Fruit fly (Drosophila melanogaster) whole organism, wandering third instar larva: Measurements from ENCODE around the gene CG10431.
A peak's percentile ranks its signal among the peaks of the same experiment; 100 is the strongest.

Experiments
- Abd-B ChIP-seq: fragments of >200 bp; optimal IDR thresholded peaks from 2 replicates; lab custom pipeline; 2017; ENCODE audit warnings: missing biosample characterization, missing genetic modification characterization
- CG32264 ChIP-seq: fragments of 200-800 bp; sonication (Bioruptor generic); optimal IDR thresholded peaks from 2 replicates; lab custom pipeline; 2016; ENCODE audit warnings: missing biosample characterization, missing genetic modification characterization
- CG9705 ChIP-seq: fragments of 200-800 bp; sonication (Bioruptor generic); optimal IDR thresholded peaks from 2 replicates; lab custom pipeline; 2018; ENCODE audit warnings: missing biosample characterization, mild to moderate bottlenecking, missing genetic modification characterization
- CrebA ChIP-seq: fragments of 200-800 bp; sonication (Bioruptor generic); optimal IDR thresholded peaks from 2 replicates; lab custom pipeline; 2016; ENCODE audit warnings: missing biosample characterization, mild to moderate bottlenecking, missing genetic modification characterization, borderline replicate concordance
- Dfd ChIP-seq: fragments of >200 bp; optimal IDR thresholded peaks from 2 replicates; lab custom pipeline; 2017; ENCODE audit warnings: missing biosample characterization, missing genetic modification characterization
- Dif ChIP-seq: fragments of 200-275, 200-300 bp; sonication (Bioruptor generic); optimal IDR thresholded peaks from 2 replicates; lab custom pipeline; 2018; ENCODE audit warnings: missing biosample characterization, missing genetic modification characterization; ENCODE audit not compliant: partially characterized antibody
- GATAd ChIP-seq: sonication (Bioruptor generic); optimal IDR thresholded peaks from 2 replicates; lab custom pipeline; 2016; ENCODE audit warnings: missing biosample characterization, missing genetic modification characterization
- HLH106 ChIP-seq: fragments of 200-800 bp; optimal IDR thresholded peaks from 3 replicates; lab custom pipeline; 2019; ENCODE audit warnings: missing biosample characterization, mild to moderate bottlenecking, missing genetic modification characterization, moderate library complexity
- Hnf4 ChIP-seq: fragments of 200-800 bp; sonication (Bioruptor generic); optimal IDR thresholded peaks from 2 replicates; lab custom pipeline; 2016; ENCODE audit warnings: missing biosample characterization, mild to moderate bottlenecking, missing genetic modification characterization
- Hr78 ChIP-seq: fragments of >200 bp; optimal IDR thresholded peaks from 2 replicates; lab custom pipeline; 2017; ENCODE audit warnings: missing biosample characterization, missing genetic modification characterization
- Hr83 ChIP-seq: fragments of 200-300 bp; sonication (Bioruptor generic); optimal IDR thresholded peaks from 2 replicates; lab custom pipeline; 2016; ENCODE audit warnings: missing biosample characterization, mild to moderate bottlenecking, missing genetic modification characterization, moderate library complexity; ENCODE audit not compliant: poor library complexity, severe bottlenecking
- Jra ChIP-seq: sonication (Bioruptor generic); optimal IDR thresholded peaks from 2 replicates; lab custom pipeline; 2016; ENCODE audit warnings: missing biosample characterization, missing genetic modification characterization
- Mio ChIP-seq: sonication (Bioruptor generic); optimal IDR thresholded peaks from 2 replicates; lab custom pipeline; 2016; ENCODE audit warnings: missing biosample characterization, missing genetic modification characterization
- N ChIP-seq: fragments of >200 bp; optimal IDR thresholded peaks from 2 replicates; lab custom pipeline; 2018; ENCODE audit warnings: missing biosample characterization, missing external identifiers, missing genetic modification characterization
- OdsH ChIP-seq: fragments of 200-800 bp; sonication (Bioruptor generic); optimal IDR thresholded peaks from 2 replicates; lab custom pipeline; 2016; ENCODE audit warnings: missing biosample characterization, mild to moderate bottlenecking, missing genetic modification characterization
- Rel ChIP-seq, 2 experiments: fragments of 200-800 bp; sonication (Bioruptor generic) in 1 of 2; optimal IDR thresholded peaks; 2 replicates in 1 of 2; 3 replicates in 1 of 2; lab custom pipeline; 2016 to 2019; ENCODE audit warnings: mild to moderate bottlenecking in 2 of 2, missing biosample characterization in 2 of 2, missing genetic modification characterization in 2 of 2, moderate library complexity in 1 of 2
- Vsx2 ChIP-seq: fragments of 200-300, 225-300 bp; sonication (Bioruptor generic); optimal IDR thresholded peaks from 2 replicates; lab custom pipeline; 2018; ENCODE audit warnings: missing biosample characterization, missing genetic modification characterization; ENCODE audit not compliant: partially characterized antibody
- br ChIP-seq: fragments of 200-800 bp; sonication (Bioruptor generic); optimal IDR thresholded peaks from 2 replicates; lab custom pipeline; 2016; ENCODE audit warnings: missing biosample characterization, missing genetic modification characterization
- brk ChIP-seq: fragments of 200-800 bp; sonication (Bioruptor generic); optimal IDR thresholded peaks from 2 replicates; lab custom pipeline; 2016; ENCODE audit warnings: missing biosample characterization, mild to moderate bottlenecking, missing genetic modification characterization
- dl ChIP-seq, 2 experiments: fragments of 175-275, 200-275 bp in 1 of 2; fragments of 200-275 bp in 1 of 2; sonication (Bioruptor generic); optimal IDR thresholded peaks; lab custom pipeline; 2018; ENCODE audit warnings: mild to moderate bottlenecking in 2 of 2, missing biosample characterization in 2 of 2, missing genetic modification characterization in 2 of 2, moderate library complexity in 2 of 2; ENCODE audit not compliant: partially characterized antibody in 2 of 2, insufficient read depth in 1 of 2
- dmrt93B ChIP-seq: fragments of 200-800 bp; sonication (Bioruptor generic); optimal IDR thresholded peaks from 2 replicates; lab custom pipeline; 2018; ENCODE audit warnings: missing biosample characterization, mild to moderate bottlenecking, missing genetic modification characterization
- ey ChIP-seq: fragments of 200-800 bp; sonication (Bioruptor generic); optimal IDR thresholded peaks from 2 replicates; lab custom pipeline; 2016; ENCODE audit warnings: missing biosample characterization, missing genetic modification characterization
- foxo ChIP-seq, 2 experiments: fragments of 200-800 bp; sonication (Bioruptor generic); optimal IDR thresholded peaks; 2 replicates in 1 of 2; 3 replicates in 1 of 2; lab custom pipeline; 2016 to 2017; ENCODE audit warnings: missing biosample characterization in 2 of 2, missing genetic modification characterization in 2 of 2
- fru ChIP-seq: fragments of 200-800 bp; sonication (Bioruptor generic); optimal IDR thresholded peaks from 3 replicates; lab custom pipeline; 2016; ENCODE audit warnings: missing biosample characterization, mild to moderate bottlenecking, missing genetic modification characterization
- h ChIP-seq: fragments of 200-800 bp; sonication (Bioruptor generic); optimal IDR thresholded peaks from 3 replicates; lab custom pipeline; 2016; ENCODE audit warnings: missing biosample characterization, mild to moderate bottlenecking, missing genetic modification characterization
- jim ChIP-seq: fragments of 175-275, 200-325 bp; sonication (Bioruptor generic); optimal IDR thresholded peaks from 2 replicates; lab custom pipeline; 2016; ENCODE audit warnings: missing biosample characterization, mild to moderate bottlenecking, missing genetic modification characterization
- lola ChIP-seq: fragments of >200 bp; optimal IDR thresholded peaks from 2 replicates; lab custom pipeline; 2017; ENCODE audit warnings: missing biosample characterization, missing genetic modification characterization
- psq ChIP-seq: fragments of 200-800 bp; sonication (Bioruptor generic); optimal IDR thresholded peaks from 3 replicates; lab custom pipeline; 2017; ENCODE audit warnings: missing biosample characterization, mild to moderate bottlenecking, missing genetic modification characterization, moderate library complexity
- rgr ChIP-seq: fragments of 200-800 bp; sonication (Bioruptor generic); optimal IDR thresholded peaks from 3 replicates; lab custom pipeline; 2016; ENCODE audit warnings: missing biosample characterization, mild to moderate bottlenecking, missing genetic modification characterization
- sage ChIP-seq: fragments of 200-800 bp; sonication (Bioruptor generic); optimal IDR thresholded peaks from 2 replicates; lab custom pipeline; 2016; ENCODE audit warnings: missing biosample characterization, mild to moderate bottlenecking, missing genetic modification characterization
- sv ChIP-seq: fragments of 200-800 bp; sonication (Bioruptor generic); optimal IDR thresholded peaks from 3 replicates; lab custom pipeline; 2016; ENCODE audit warnings: missing biosample characterization, missing genetic modification characterization
- tai ChIP-seq: sonication (Bioruptor generic); optimal IDR thresholded peaks from 2 replicates; lab custom pipeline; 2016; ENCODE audit warnings: missing biosample characterization, missing genetic modification characterization
- usp ChIP-seq: fragments of >200 bp; optimal IDR thresholded peaks from 2 replicates; lab custom pipeline; 2017; ENCODE audit warnings: missing biosample characterization, missing genetic modification characterization

Gene CG10431

dm6 chr2L:18979407-18979806 is 4.9 kb downstream of the CG10431 start:
- TF ChIP-seq h (GFP tag; lab: Kevin White, UChicago) = no peak
- no peak for TF ChIP-seq dl (GFP tag; optimal IDR thresholded peaks at IDR 0.05; lab: Kevin White, UChicago; ENCODE audit: insufficient read depth in 1 of 2, partially characterized antibody in 2 of 2)
- no peak for TF ChIP-seq brk
- TF ChIP-seq Abd-B (GFP tag; lab: Kevin White, UChicago) = no peak
- TF ChIP-seq tai (GFP tag; lab: Kevin White, UChicago) = no peak
- no peak for TF ChIP-seq Hr83 (GFP tag; lab: Kevin White, UChicago)
- no peak for TF ChIP-seq ey (GFP tag; lab: Kevin White, UChicago)
- TF ChIP-seq CG32264 (GFP tag; lab: Kevin White, UChicago) = no peak
- no peak for TF ChIP-seq HLH106 (tag; lab: Kevin White, UChicago)
- TF ChIP-seq Hr78 = no peak
- TF ChIP-seq sv = no peak
- no peak for TF ChIP-seq CG9705 (GFP tag; lab: Kevin White, UChicago)
- TF ChIP-seq GATAd (GFP tag; lab: Kevin White, UChicago) = no peak
- TF ChIP-seq Jra = no peak
- no peak for TF ChIP-seq Mio (GFP tag; lab: Kevin White, UChicago)

dm6 chr2L:18980982-18981381 is 6.5 kb downstream of the CG10431 start:
- TF ChIP-seq Vsx2 = no peak

- TF ChIP-seq foxo (GFP tag; optimal IDR thresholded peaks at IDR 0.05; lab: Kevin White, UChicago) (peak in 1 of 2 experiments; percentile 17), sage (GFP tag; lab: Kevin White, UChicago) (no peak), Hr83 (GFP tag; lab: Kevin White, UChicago) (peak; percentile 98), OdsH (GFP tag; lab: Kevin White, UChicago) (peak; percentile 45), tai (GFP tag; lab: Kevin White, UChicago) (no peak), Jra (peak; percentile 43), brk (peak; percentile 47), ey (GFP tag; lab: Kevin White, UChicago) (no peak), CrebA (GFP tag; lab: Kevin White, UChicago) (no peak), N (GFP tag; lab: Kevin White, UChicago) (no peak), Hnf4 (GFP tag; lab: Kevin White, UChicago) (peak; percentile 66), h (GFP tag; lab: Kevin White, UChicago) (peak; percentile 41), fru (GFP tag; lab: Kevin White, UChicago) (peak; percentile 21), br (GFP tag; lab: Kevin White, UChicago) (peak; percentile 31), sv (no peak), rgr (GFP tag; lab: Kevin White, UChicago) (peak; percentile 57)
Observed at dm6 chr2L:18981484-18981883, 7.0 kb downstream of the CG10431 start.

dm6 chr2L:18981947-18982579 is 7.6 kb downstream of the CG10431 start:
- TF ChIP-seq tai (GFP tag; lab: Kevin White, UChicago) = no peak
- TF ChIP-seq foxo (GFP tag; optimal IDR thresholded peaks at IDR 0.05; lab: Kevin White, UChicago) = peak in 1 of 2 experiments; percentile 20
- no peak for TF ChIP-seq Dfd (GFP tag; lab: Kevin White, UChicago)
- no peak for TF ChIP-seq br (GFP tag; lab: Kevin White, UChicago)
- TF ChIP-seq Hnf4 (GFP tag; lab: Kevin White, UChicago) = no peak
- TF ChIP-seq dl (GFP tag; optimal IDR thresholded peaks at IDR 0.05; lab: Kevin White, UChicago; ENCODE audit: insufficient read depth in 1 of 2, partially characterized antibody in 2 of 2) = no peak
- TF ChIP-seq lola (GFP tag; lab: Kevin White, UChicago) = no peak
- TF ChIP-seq HLH106 (tag; lab: Kevin White, UChicago) = no peak
- TF ChIP-seq usp (GFP tag; lab: Kevin White, UChicago) = no peak

dm6 chr2L:18982826-18983758 is 8.6 kb downstream of the CG10431 start:
- no peak for TF ChIP-seq Hr83 (GFP tag; lab: Kevin White, UChicago)
- TF ChIP-seq Rel (GFP tag; optimal IDR thresholded peaks at IDR 0.05; lab: Kevin White, UChicago) = no peak
- TF ChIP-seq Rel (tag; optimal IDR thresholded peaks at IDR 0.05; lab: Kevin White, UChicago) = no peak
- peak; percentile 28 for TF ChIP-seq br (GFP tag; lab: Kevin White, UChicago)
- TF ChIP-seq N (GFP tag; lab: Kevin White, UChicago) = no peak
- TF ChIP-seq Dfd (GFP tag; lab: Kevin White, UChicago) = no peak
- no peak for TF ChIP-seq CrebA (GFP tag; lab: Kevin White, UChicago)
- TF ChIP-seq dmrt93B (GFP tag; lab: Kevin White, UChicago) = no peak
- TF ChIP-seq brk = no peak
- peak; percentile 23 for TF ChIP-seq tai (GFP tag; lab: Kevin White, UChicago)
- TF ChIP-seq Abd-B (GFP tag; lab: Kevin White, UChicago) = no peak
- no peak for TF ChIP-seq CG32264 (GFP tag; lab: Kevin White, UChicago)
- no peak for TF ChIP-seq CG9705 (GFP tag; lab: Kevin White, UChicago)
- TF ChIP-seq Jra = no peak
- no peak for TF ChIP-seq rgr (GFP tag; lab: Kevin White, UChicago)
- no peak for TF ChIP-seq sage (GFP tag; lab: Kevin White, UChicago)
- no peak for TF ChIP-seq sv
- TF ChIP-seq Mio (GFP tag; lab: Kevin White, UChicago) = no peak
- no peak for TF ChIP-seq jim (GFP tag; lab: Kevin White, UChicago)
- no peak for TF ChIP-seq Hnf4 (GFP tag; lab: Kevin White, UChicago)
- no peak for TF ChIP-seq dl (GFP tag; optimal IDR thresholded peaks at IDR 0.05; lab: Kevin White, UChicago; ENCODE audit: insufficient read depth in 1 of 2, partially characterized antibody in 2 of 2)
- no peak for TF ChIP-seq Dif
- no peak for TF ChIP-seq psq (GFP tag; lab: Kevin White, UChicago)
- peak in 1 of 2 experiments; percentile 19 for TF ChIP-seq foxo (GFP tag; optimal IDR thresholded peaks at IDR 0.05; lab: Kevin White, UChicago)
